Worm (Caenorhabditis elegans): ENCODE measurements around the gene apd-3.

DNA sequence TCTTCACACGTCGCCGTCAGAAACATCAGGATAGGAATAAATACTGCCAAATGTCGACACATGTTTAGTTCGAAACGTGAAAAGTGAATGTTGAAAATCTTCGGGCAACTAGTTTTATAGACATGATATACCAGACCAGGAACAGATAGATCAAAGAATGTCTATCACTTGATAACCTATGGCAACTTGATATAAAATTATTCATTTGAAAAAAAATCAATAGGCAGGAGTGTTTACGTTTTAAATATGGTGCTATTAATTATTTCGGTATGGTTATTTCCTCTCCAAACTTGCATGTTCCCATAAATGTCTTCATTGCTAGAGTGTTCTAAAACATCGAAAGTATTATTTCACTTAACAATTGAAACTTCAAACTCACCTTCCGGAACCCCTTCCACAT lies 15.3 kb upstream of the apd-3 start, which contains the start of gene W10G11.2:
- TF ChIP-seq pha-4 (tag; optimal IDR thresholded peaks at IDR 0.05), result no peak
- TF ChIP-seq nhr-237 (tag; optimal IDR thresholded peaks at IDR 0.05), result no peak
- no peak for TF ChIP-seq snpc-4 (tag; optimal IDR thresholded peaks at IDR 0.05)
- no peak for TF ChIP-seq aly-2 (tag; optimal IDR thresholded peaks at IDR 0.05)
- TF ChIP-seq sea-2 (GFP tag; optimal IDR thresholded peaks at IDR 0.05), result no peak
